Fruit fly (Drosophila melanogaster) whole organism, prepupa: ENCODE measurements around the gene CG5160.

Experiments used
- Blimp-1 ChIP-seq: fragments of 200-800 bp; sonication (Bioruptor generic); optimal IDR thresholded peaks from 3 replicates; lab custom pipeline; 2017; ENCODE audit warnings: missing biosample characterization, missing genetic modification characterization, mild to moderate bottlenecking, moderate library complexity, missing genetic modification reagents
- CG10631 ChIP-seq: fragments of 200-800 bp; sonication (Bioruptor generic); optimal IDR thresholded peaks from 2 replicates; lab custom pipeline; 2016; ENCODE audit warnings: missing biosample characterization, missing genetic modification characterization
- CG10669 ChIP-seq: fragments of 200-800 bp; sonication (Bioruptor generic); optimal IDR thresholded peaks from 3 replicates; lab custom pipeline; 2018; ENCODE audit warnings: missing biosample characterization, mild to moderate bottlenecking, missing genetic modification characterization, moderate library complexity
- CG11294 ChIP-seq: fragments of 200-800 bp; sonication (Bioruptor generic); IDR thresholded peaks from 2 replicates; pipeline ENCODE4 v1.3.6; 2022; ENCODE audit warnings: missing biosample characterization, missing genetic modification characterization
- CG15336 ChIP-seq: fragments of 200-800 bp; sonication (Bioruptor generic); IDR thresholded peaks from 2 replicates; pipeline ENCODE4 v1.3.6; 2022; ENCODE audit warnings: missing biosample characterization, missing genetic modification characterization
- CG1621 ChIP-seq: fragments of 200-800 bp; sonication (Bioruptor generic); optimal IDR thresholded peaks from 3 replicates; lab custom pipeline; 2018; ENCODE audit warnings: missing biosample characterization, mild to moderate bottlenecking, missing genetic modification characterization
- CG16779 ChIP-seq: fragments of 200-800 bp; sonication (Bioruptor generic); optimal IDR thresholded peaks from 3 replicates; lab custom pipeline; 2017; ENCODE audit warnings: missing biosample characterization, mild to moderate bottlenecking, missing genetic modification characterization
- CG3032 ChIP-seq: fragments of 200-800 bp; optimal IDR thresholded peaks from 2 replicates; lab custom pipeline; 2019; ENCODE audit warnings: missing biosample characterization, mild to moderate bottlenecking, missing genetic modification characterization, moderate library complexity
- CG32006 ChIP-seq: fragments of 200-800 bp; sonication (Bioruptor generic); optimal IDR thresholded peaks from 3 replicates; lab custom pipeline; 2017; ENCODE audit warnings: missing biosample characterization, mild to moderate bottlenecking, missing genetic modification characterization
- CG3919 ChIP-seq: fragments of 200-800 bp; sonication (Bioruptor generic); optimal IDR thresholded peaks from 3 replicates; lab custom pipeline; 2016; ENCODE audit warnings: missing biosample characterization, missing genetic modification characterization
- CG6163 ChIP-seq: fragments of 200-800 bp; sonication (Bioruptor generic); IDR thresholded peaks from 3 replicates; pipeline ENCODE4 v1.3.6; 2022; ENCODE audit warnings: missing biosample characterization, missing genetic modification characterization
- CG6276 ChIP-seq: fragments of 200-800 bp; sonication (Bioruptor generic); optimal IDR thresholded peaks from 2 replicates; lab custom pipeline; 2017; ENCODE audit warnings: missing biosample characterization, mild to moderate bottlenecking, missing genetic modification characterization
- CG6792 ChIP-seq: fragments of 200-800 bp; sonication (Bioruptor generic); optimal IDR thresholded peaks from 3 replicates; lab custom pipeline; 2016; ENCODE audit warnings: missing biosample characterization, missing genetic modification characterization
- CG6808 ChIP-seq: fragments of 200-800 bp; sonication (Bioruptor generic); optimal IDR thresholded peaks from 3 replicates; lab custom pipeline; 2017; ENCODE audit warnings: missing biosample characterization, missing genetic modification characterization, mild to moderate bottlenecking, moderate library complexity, missing genetic modification reagents
- CG6854 ChIP-seq: fragments of 200-800 bp; sonication (Bioruptor generic); optimal IDR thresholded peaks from 2 replicates; lab custom pipeline; 2017; ENCODE audit warnings: missing biosample characterization, mild to moderate bottlenecking, missing genetic modification characterization
- CG7368 ChIP-seq: fragments of 200-800 bp; sonication (Bioruptor generic); optimal IDR thresholded peaks from 3 replicates; lab custom pipeline; 2016; ENCODE audit warnings: missing biosample characterization, missing genetic modification characterization
- CG8119 ChIP-seq: fragments of 200-800 bp; sonication (Bioruptor generic); IDR thresholded peaks from 3 replicates; pipeline ENCODE4 v1.3.6; 2022; ENCODE audit warnings: missing biosample characterization, missing genetic modification characterization
- CG8319 ChIP-seq: fragments of 200-800 bp; sonication (Bioruptor generic); optimal IDR thresholded peaks from 3 replicates; lab custom pipeline; 2016; ENCODE audit warnings: missing biosample characterization, missing genetic modification characterization
- CG8632 ChIP-seq: fragments of 200-800 bp; sonication (Bioruptor generic); optimal IDR thresholded peaks from 3 replicates; lab custom pipeline; 2016; ENCODE audit warnings: missing biosample characterization, missing genetic modification characterization
- CG9139 ChIP-seq: fragments of 200-800 bp; sonication (Bioruptor generic); optimal IDR thresholded peaks from 3 replicates; lab custom pipeline; 2017; ENCODE audit warnings: missing biosample characterization, mild to moderate bottlenecking, missing genetic modification characterization
- Eip75B ChIP-seq: fragments of 200-800 bp; sonication (Bioruptor generic); optimal IDR thresholded peaks from 3 replicates; lab custom pipeline; 2016; ENCODE audit warnings: missing biosample characterization, missing genetic modification characterization
- Eip78C ChIP-seq: fragments of 200-800 bp; sonication (Bioruptor generic); peaks from one replicate; lab custom pipeline; 2016; ENCODE audit warnings: missing biosample characterization, missing genetic modification characterization
- Eip93F ChIP-seq: fragments of 200-800 bp; sonication (Bioruptor generic); optimal IDR thresholded peaks from 2 replicates; lab custom pipeline; 2016; ENCODE audit warnings: missing biosample characterization, mild to moderate bottlenecking, missing genetic modification characterization
- Ets96B ChIP-seq: fragments of 200-800 bp; optimal IDR thresholded peaks from 2 replicates; lab custom pipeline; 2019; ENCODE audit warnings: missing biosample characterization, mild to moderate bottlenecking, missing genetic modification characterization, moderate library complexity
- Gug ChIP-seq: fragments of 200-800 bp; sonication (Bioruptor generic); IDR thresholded peaks from 2 replicates; pipeline ENCODE4 v1.3.6; 2022; ENCODE audit warnings: missing biosample characterization, missing genetic modification characterization
- Hr38 ChIP-seq: sonication (Bioruptor generic); optimal IDR thresholded peaks from 2 replicates; lab custom pipeline; 2016; ENCODE audit warnings: missing biosample characterization, missing genetic modification characterization
- Hr39 ChIP-seq: fragments of 200-800 bp; sonication (Bioruptor generic); optimal IDR thresholded peaks from 2 replicates; lab custom pipeline; 2016; ENCODE audit warnings: missing biosample characterization, missing genetic modification characterization
- Hr4 ChIP-seq: fragments of 200-800 bp; sonication (Bioruptor generic); optimal IDR thresholded peaks from 3 replicates; lab custom pipeline; 2016; ENCODE audit warnings: missing biosample characterization, missing genetic modification characterization
- Met ChIP-seq: fragments of 200-800 bp; sonication (Bioruptor generic); optimal IDR thresholded peaks from 3 replicates; lab custom pipeline; 2016; ENCODE audit warnings: missing biosample characterization, missing genetic modification characterization
- Smox ChIP-seq: fragments of 200-800 bp; sonication (Bioruptor generic); optimal IDR thresholded peaks from 3 replicates; lab custom pipeline; 2016; ENCODE audit warnings: missing biosample characterization, missing genetic modification characterization
- Sox102F ChIP-seq: fragments of 200-800 bp; sonication (Bioruptor generic); optimal IDR thresholded peaks from 2 replicates; lab custom pipeline; 2016; ENCODE audit warnings: missing biosample characterization, mild to moderate bottlenecking, missing genetic modification characterization
- Sox15 ChIP-seq: fragments of 200-800 bp; sonication (Bioruptor generic); optimal IDR thresholded peaks from 3 replicates; lab custom pipeline; 2016; ENCODE audit warnings: missing biosample characterization, missing genetic modification characterization
- achi ChIP-seq: fragments of 200-800 bp; sonication (Bioruptor generic); optimal IDR thresholded peaks from 3 replicates; lab custom pipeline; 2016; ENCODE audit warnings: missing biosample characterization, missing genetic modification characterization
- acj6 ChIP-seq: fragments of 200-800 bp; sonication (Bioruptor generic); optimal IDR thresholded peaks from 3 replicates; lab custom pipeline; 2016; ENCODE audit warnings: missing biosample characterization, missing genetic modification characterization
- cyc ChIP-seq: fragments of 200-800 bp; sonication (Bioruptor generic); optimal IDR thresholded peaks from 3 replicates; lab custom pipeline; 2016; ENCODE audit warnings: missing biosample characterization, missing genetic modification characterization
- dac ChIP-seq: fragments of 200-800 bp; sonication (Bioruptor generic); optimal IDR thresholded peaks from 2 replicates; lab custom pipeline; 2017; ENCODE audit warnings: missing biosample characterization, mild to moderate bottlenecking, missing genetic modification characterization
- esn ChIP-seq: fragments of 200-800 bp; sonication (Bioruptor generic); optimal IDR thresholded peaks from 2 replicates; lab custom pipeline; 2016; ENCODE audit warnings: missing biosample characterization, mild to moderate bottlenecking, missing genetic modification characterization, moderate library complexity
- fd59A ChIP-seq: fragments of 200-800 bp; sonication (Bioruptor generic); optimal IDR thresholded peaks from 2 replicates; lab custom pipeline; 2017; ENCODE audit warnings: missing biosample characterization, mild to moderate bottlenecking, missing genetic modification characterization, missing genetic modification reagents
- fd85E ChIP-seq: fragments of 200-800 bp; sonication (Bioruptor generic); optimal IDR thresholded peaks from 3 replicates; lab custom pipeline; 2016; ENCODE audit warnings: missing biosample characterization, missing genetic modification characterization
- lz ChIP-seq: fragments of 200-800 bp; sonication (Bioruptor generic); optimal IDR thresholded peaks from 3 replicates; lab custom pipeline; 2016; ENCODE audit warnings: missing biosample characterization, missing genetic modification characterization
- salr ChIP-seq, 2 experiments: fragments of 200-800 bp; sonication (Bioruptor generic); optimal IDR thresholded peaks; 3 replicates each; lab custom pipeline; 2016 to 2018; ENCODE audit warnings: missing biosample characterization in 2 of 2, missing genetic modification characterization in 2 of 2, mild to moderate bottlenecking in 1 of 2
- spab ChIP-seq: fragments of 200-800 bp; sonication (Bioruptor generic); optimal IDR thresholded peaks from 2 replicates; lab custom pipeline; 2017; ENCODE audit warnings: missing biosample characterization, mild to moderate bottlenecking, missing genetic modification characterization, missing genetic modification reagents
- ss ChIP-seq, 2 experiments: fragments of 200-800 bp; sonication (Bioruptor generic); optimal IDR thresholded peaks; 2 replicates in 1 of 2; 3 replicates in 1 of 2; lab custom pipeline; 2017 to 2018; ENCODE audit warnings: mild to moderate bottlenecking in 2 of 2, missing biosample characterization in 2 of 2, missing genetic modification characterization in 2 of 2, moderate library complexity in 1 of 2
- svp ChIP-seq: fragments of 200-800 bp; sonication (Bioruptor generic); peaks from one replicate; lab custom pipeline; 2016; ENCODE audit warnings: missing biosample characterization, missing genetic modification characterization
- topi ChIP-seq: fragments of 200-800 bp; sonication (Bioruptor generic); optimal IDR thresholded peaks from 3 replicates; lab custom pipeline; 2016; ENCODE audit warnings: missing biosample characterization, missing genetic modification characterization

The CG5160 gene

dm6 chr2L:7423333-7423895 lies 24.9 kb upstream of the CG5160 start (continued):
- TF ChIP-seq CG6792 (GFP tag; lab: Kevin White, UChicago), result peak; percentile 64
- TF ChIP-seq CG6854, result peak; percentile 74
- TF ChIP-seq CG6808 (GFP tag; lab: Kevin White, UChicago), result peak; percentile 57
- TF ChIP-seq CG8632, result peak; percentile 63
- peak; percentile 29 for TF ChIP-seq CG32006 (GFP tag; lab: Kevin White, UChicago)
- TF ChIP-seq ss (GFP tag; optimal IDR thresholded peaks at IDR 0.05; lab: Kevin White, UChicago), result peak; percentile 66 to 70
- peak; percentile 74 for TF ChIP-seq Smox
- TF ChIP-seq CG7368 (GFP tag; lab: Kevin White, UChicago), result peak; percentile 63
- TF ChIP-seq salr (GFP tag; optimal IDR thresholded peaks at IDR 0.05; lab: Kevin White, UChicago), result peak; percentile 30 to 35
- peak; percentile 59 for TF ChIP-seq CG6276 (GFP tag; lab: Kevin White, UChicago)
- peak; percentile 64 for TF ChIP-seq lz
- peak; percentile 60; the same call in 1 of the 2 replicates for TF ChIP-seq CG11294 (GFP tag; lab: Robert Waterston, UW)
- peak; percentile 76 for TF ChIP-seq achi (GFP tag; lab: Kevin White, UChicago)
- peak; percentile 41 for TF ChIP-seq dac (GFP tag; lab: Kevin White, UChicago)
- TF ChIP-seq Met (GFP tag; lab: Kevin White, UChicago), result peak; percentile 79
- TF ChIP-seq Eip75B (GFP tag; lab: Kevin White, UChicago), result peak; percentile 64
- TF ChIP-seq CG15336, result peak; percentile 84
- peak; percentile 81 for TF ChIP-seq Sox102F
- peak; percentile 60 for TF ChIP-seq cyc (GFP tag; lab: Kevin White, UChicago)
- peak; percentile 37 for TF ChIP-seq Gug (GFP tag; lab: Robert Waterston, UW)

- TF ChIP-seq fd59A (peak; percentile 54), Sox15 (GFP tag; lab: Kevin White, UChicago) (peak; percentile 80), CG6808 (GFP tag; lab: Kevin White, UChicago) (peak; percentile 74), Eip93F (GFP tag; lab: Kevin White, UChicago) (no peak), CG10669 (GFP tag; lab: Kevin White, UChicago) (peak; percentile 41), Hr39 (peak; percentile 82), CG1621 (tag; lab: Kevin White, UChicago) (peak; percentile 41), CG6792 (GFP tag; lab: Kevin White, UChicago) (peak; percentile 74), Ets96B (peak; percentile 33), CG3032 (tag; lab: Kevin White, UChicago) (peak; percentile 66), svp (GFP tag; lab: Kevin White, UChicago) (peak; percentile 92), Eip78C (GFP tag; lab: Kevin White, UChicago) (peak; percentile 97), Met (GFP tag; lab: Kevin White, UChicago) (peak; percentile 75), cyc (GFP tag; lab: Kevin White, UChicago) (peak; percentile 69), CG8632 (peak; percentile 77), Hr4 (GFP tag; lab: Kevin White, UChicago) (peak; percentile 81), CG8319 (GFP tag; lab: Kevin White, UChicago) (peak; percentile 38), CG10631 (GFP tag; lab: Kevin White, UChicago) (peak; percentile 80), ss (GFP tag; optimal IDR thresholded peaks at IDR 0.05; lab: Kevin White, UChicago) (peak; percentile 43 to 64), Blimp-1 (GFP tag; lab: Kevin White, UChicago) (peak; percentile 64), fd85E (no peak), Gug (GFP tag; lab: Robert Waterston, UW) (peak; percentile 42; the same call in 1 of the 2 replicates), esn (GFP tag; lab: Kevin White, UChicago) (peak; percentile 92), spab (peak; percentile 72), CG8119 (GFP tag; lab: Robert Waterston, UW) (peak; percentile 70; the same call in 2 of the 3 replicates), lz (peak; percentile 86), CG16779 (tag; lab: Kevin White, UChicago) (peak; percentile 62), CG6854 (peak; percentile 34), CG9139 (GFP tag; lab: Kevin White, UChicago) (peak; percentile 36), CG15336 (peak; percentile 77), CG3919 (peak; percentile 70), CG6276 (GFP tag; lab: Kevin White, UChicago) (peak; percentile 83), salr (GFP tag; optimal IDR thresholded peaks at IDR 0.05; lab: Kevin White, UChicago) (peak in 1 of 2 experiments; percentile 91), CG6163 (peak; percentile 89), acj6 (GFP tag; lab: Kevin White, UChicago) (peak; percentile 78), topi (GFP tag; lab: Kevin White, UChicago) (peak; percentile 89), Hr38 (GFP tag; lab: Kevin White, UChicago) (no peak), Eip75B (GFP tag; lab: Kevin White, UChicago) (peak; percentile 79)
Observed at dm6 chr2L:7422429-7423283, 24.1 kb upstream of the CG5160 start.
